Worm (Caenorhabditis elegans) whole organism, young adult: ENCODE results near the gene mcm-6.

Experiments
- B0261.1 ChIP-seq: sonication (generic microtip); optimal IDR thresholded peaks from 2 replicates; lab custom pipeline; 2016; ENCODE audit warnings: mild to moderate bottlenecking, missing genetic modification characterization, moderate library complexity, missing compliant biosample characterization
- F10E7.11 ChIP-seq: sonication (generic microtip); optimal IDR thresholded peaks from 2 replicates; lab custom pipeline; 2017; ENCODE audit warnings: mild to moderate bottlenecking, missing genetic modification characterization, moderate library complexity, missing compliant biosample characterization
- F39B2.1 ChIP-seq: fragments of 200-800 bp; sonication (Bioruptor generic); IDR thresholded peaks from 2 replicates; pipeline ENCODE4 v1.3.6; 2022; ENCODE audit warnings: missing genetic modification reagents, missing genetic modification characterization, missing compliant biosample characterization
- F49E8.2 ChIP-seq: sonication (generic microtip); optimal IDR thresholded peaks from 3 replicates; lab custom pipeline; 2017; ENCODE audit warnings: missing genetic modification characterization, mild to moderate bottlenecking, missing compliant biosample characterization, antibody characterized with exemption, moderate library complexity; ENCODE audit not compliant: insufficient read depth
- F52B5.7 ChIP-seq: sonication (generic microtip); optimal IDR thresholded peaks from 2 replicates; lab custom pipeline; 2016; ENCODE audit warnings: mild to moderate bottlenecking, missing genetic modification characterization, missing compliant biosample characterization
- F57A8.1 ChIP-seq: fragments of 200-800 bp; sonication (Bioruptor generic); optimal IDR thresholded peaks from 2 replicates; lab custom pipeline; 2018; ENCODE audit warnings: mild to moderate bottlenecking, missing genetic modification characterization, moderate library complexity, missing compliant biosample characterization
- K12H6.12 ChIP-seq: fragments of 200-800 bp; sonication (Bioruptor generic); optimal IDR thresholded peaks from 2 replicates; lab custom pipeline; 2018; ENCODE audit warnings: mild to moderate bottlenecking, missing genetic modification characterization, missing compliant biosample characterization
- Y56A3A.18 ChIP-seq: fragments of 200-800 bp; sonication (Bioruptor generic); IDR thresholded peaks from 2 replicates; pipeline ENCODE4 v1.3.6; 2022; ENCODE audit warnings: missing genetic modification reagents, missing genetic modification characterization, missing compliant biosample characterization
- Y95B8A.8 ChIP-seq: fragments of 200-800 bp; sonication (Bioruptor generic); IDR thresholded peaks from 2 replicates; pipeline ENCODE4 v1.3.6; 2022; ENCODE audit warnings: missing genetic modification reagents, missing genetic modification characterization, missing compliant biosample characterization
- ZK185.1 ChIP-seq: sonication (generic microtip); optimal IDR thresholded peaks from 2 replicates; lab custom pipeline; 2016; ENCODE audit warnings: mild to moderate bottlenecking, missing genetic modification characterization, missing compliant biosample characterization; ENCODE audit not compliant: poor library complexity, severe bottlenecking
- aptf-2 ChIP-seq: fragments of 200-800 bp; sonication (Bioruptor generic); conservative IDR thresholded peaks from 2 replicates; pipeline ENCODE4 v1.3.6; 2022; ENCODE audit warnings: missing genetic modification reagents, missing genetic modification characterization, missing compliant biosample characterization
- atf-7 ChIP-seq: sonication (generic microtip); optimal IDR thresholded peaks from 2 replicates; lab custom pipeline; 2017; ENCODE audit warnings: mild to moderate bottlenecking, missing genetic modification characterization, missing compliant biosample characterization
- attf-5 ChIP-seq: fragments of 200-800 bp; sonication (Bioruptor generic); optimal IDR thresholded peaks from 2 replicates; lab custom pipeline; 2018; ENCODE audit warnings: mild to moderate bottlenecking, missing genetic modification characterization, missing compliant biosample characterization
- cebp-2 ChIP-seq: fragments of 200-800 bp; sonication (Bioruptor generic); IDR thresholded peaks from 2 replicates; pipeline ENCODE4 v1.3.6; 2022; ENCODE audit warnings: missing genetic modification characterization, missing compliant biosample characterization
- ceh-100 ChIP-seq: fragments of 200-800 bp; sonication (Bioruptor generic); IDR thresholded peaks from 2 replicates; pipeline ENCODE4 v1.3.6; 2022; ENCODE audit warnings: missing genetic modification reagents, missing genetic modification characterization, missing compliant biosample characterization
- ceh-27 ChIP-seq: fragments of 200-800 bp; sonication (Bioruptor generic); optimal IDR thresholded peaks from 2 replicates; lab custom pipeline; 2018; ENCODE audit warnings: mild to moderate bottlenecking, missing genetic modification characterization, moderate library complexity, missing compliant biosample characterization
- ceh-79 ChIP-seq: sonication (generic microtip); optimal IDR thresholded peaks from 2 replicates; lab custom pipeline; 2017; ENCODE audit warnings: mild to moderate bottlenecking, missing genetic modification characterization, missing compliant biosample characterization
- ceh-91 ChIP-seq: fragments of 200-800 bp; sonication (Bioruptor generic); IDR thresholded peaks from 2 replicates; pipeline ENCODE4 v1.3.6; 2022; ENCODE audit warnings: missing genetic modification reagents, missing genetic modification characterization, missing compliant biosample characterization
- dpl-1 ChIP-seq: fragments of 150-350 bp; optimal IDR thresholded peaks from 2 replicates; lab custom pipeline; 2014; ENCODE audit warnings: missing biosample characterization, missing genetic modification reagents, missing genetic modification characterization
- egl-44 ChIP-seq: fragments of 200-800 bp; sonication (Bioruptor generic); IDR thresholded peaks from 2 replicates; pipeline ENCODE4 v1.3.6; 2022; ENCODE audit warnings: missing genetic modification reagents, missing genetic modification characterization, missing compliant biosample characterization
- egrh-3 ChIP-seq: fragments of 200-800 bp; sonication (Bioruptor generic); IDR thresholded peaks from 2 replicates; pipeline ENCODE4 v1.3.6; 2022; ENCODE audit warnings: missing genetic modification reagents, missing genetic modification characterization, missing compliant biosample characterization
- hlh-12 ChIP-seq: sonication (generic microtip); optimal IDR thresholded peaks from 2 replicates; lab custom pipeline; 2016; ENCODE audit warnings: missing genetic modification characterization, missing compliant biosample characterization
- hmg-20 ChIP-seq: fragments of 200-800 bp; sonication (Bioruptor generic); IDR thresholded peaks from 2 replicates; pipeline ENCODE4 v1.3.6; 2022; ENCODE audit warnings: missing genetic modification reagents, missing genetic modification characterization, missing compliant biosample characterization
- hsf-1 ChIP-seq: fragments of 200-800 bp; sonication (Bioruptor generic); IDR thresholded peaks from 2 replicates; pipeline ENCODE4 v1.3.6; 2022; ENCODE audit warnings: missing genetic modification reagents, missing genetic modification characterization, missing compliant biosample characterization
- lag-1 ChIP-seq: fragments of 200-800 bp; sonication (Bioruptor generic); IDR thresholded peaks from 2 replicates; pipeline ENCODE4 v1.3.6; 2022; ENCODE audit warnings: missing genetic modification reagents, missing genetic modification characterization, missing compliant biosample characterization
- let-526 ChIP-seq: fragments of 200-800 bp; sonication (Bioruptor generic); IDR thresholded peaks from 2 replicates; pipeline ENCODE4 v1.3.6; 2022; ENCODE audit warnings: missing genetic modification reagents, missing genetic modification characterization, missing compliant biosample characterization
- lin-40 ChIP-seq: sonication (generic microtip); optimal IDR thresholded peaks from 2 replicates; lab custom pipeline; 2016; ENCODE audit warnings: missing genetic modification characterization, mild to moderate bottlenecking, missing compliant biosample characterization, missing genotype, missing genetic modification reagents
- lir-1 ChIP-seq: fragments of 200-800 bp; sonication (Bioruptor generic); conservative IDR thresholded peaks from 2 replicates; pipeline ENCODE4 v1.3.6; 2022; ENCODE audit warnings: missing genetic modification reagents, missing genetic modification characterization, missing compliant biosample characterization
- madf-3 ChIP-seq: fragments of 200-800 bp; sonication (Bioruptor generic); IDR thresholded peaks from 2 replicates; pipeline ENCODE4 v1.3.6; 2022; ENCODE audit warnings: missing genetic modification reagents, missing genetic modification characterization, missing compliant biosample characterization
- madf-6 ChIP-seq: fragments of 200-800 bp; sonication (Bioruptor generic); IDR thresholded peaks from 2 replicates; pipeline ENCODE4 v1.3.6; 2022; ENCODE audit warnings: missing genetic modification reagents, missing genetic modification characterization, missing compliant biosample characterization
- madf-8 ChIP-seq: fragments of 200-800 bp; sonication (Bioruptor generic); conservative IDR thresholded peaks from 2 replicates; pipeline ENCODE4 v1.3.6; 2022; ENCODE audit warnings: missing genetic modification reagents, missing genetic modification characterization, missing compliant biosample characterization
- mcd-1 ChIP-seq: fragments of 200-800 bp; sonication (Bioruptor generic); IDR thresholded peaks from 2 replicates; pipeline ENCODE4 v1.3.6; 2022; ENCODE audit warnings: missing genetic modification reagents, missing genetic modification characterization, missing compliant biosample characterization
- mes-4 ChIP-seq: sonication (generic microtip); optimal IDR thresholded peaks from 2 replicates; lab custom pipeline; 2016; ENCODE audit warnings: missing genotype, missing genetic modification characterization, missing compliant biosample characterization
- nfya-2 ChIP-seq: fragments of 200-800 bp; sonication (Bioruptor generic); IDR thresholded peaks from 2 replicates; pipeline ENCODE4 v1.3.6; 2022; ENCODE audit warnings: missing genetic modification reagents, missing genetic modification characterization, missing compliant biosample characterization
- nhr-120 ChIP-seq: fragments of 200-800 bp; sonication (Bioruptor generic); IDR thresholded peaks from 2 replicates; pipeline ENCODE4 v1.3.6; 2022; ENCODE audit warnings: missing genetic modification characterization, missing compliant biosample characterization
- nhr-179 ChIP-seq: sonication (generic microtip); optimal IDR thresholded peaks from 2 replicates; lab custom pipeline; 2016; ENCODE audit warnings: mild to moderate bottlenecking, missing genetic modification characterization, missing compliant biosample characterization
- rcor-1 ChIP-seq: fragments of 200-800 bp; sonication (Bioruptor generic); IDR thresholded peaks from 2 replicates; pipeline ENCODE4 v1.3.6; 2022; ENCODE audit warnings: missing genetic modification reagents, missing genetic modification characterization, missing compliant biosample characterization
- rec-8 ChIP-seq, 2 experiments: sonication (generic microtip); optimal IDR thresholded peaks; 2 replicates each; lab custom pipeline; 2016; ENCODE audit warnings: mild to moderate bottlenecking in 2 of 2, missing genetic modification characterization in 2 of 2, missing genetic modification reagents in 2 of 2, missing genotype in 2 of 2, missing biosample characterization in 1 of 2, missing compliant biosample characterization in 1 of 2, moderate library complexity in 1 of 2
- repo-1 ChIP-seq: sonication (generic microtip); optimal IDR thresholded peaks from 2 replicates; lab custom pipeline; 2017; ENCODE audit warnings: mild to moderate bottlenecking, missing genetic modification characterization, missing compliant biosample characterization
- sdz-38 ChIP-seq: sonication (generic microtip); optimal IDR thresholded peaks from 2 replicates; lab custom pipeline; 2016; ENCODE audit warnings: missing genotype, missing genetic modification characterization, missing compliant biosample characterization
- snpc-1.1 ChIP-seq: sonication (generic microtip); optimal IDR thresholded peaks from 2 replicates; lab custom pipeline; 2017; ENCODE audit warnings: missing genetic modification characterization, mild to moderate bottlenecking, missing compliant biosample characterization, antibody characterized with exemption, moderate library complexity, missing genotype, missing genetic modification reagents; ENCODE audit not compliant: insufficient read depth
- snpc-3.4 ChIP-seq: sonication (generic microtip); optimal IDR thresholded peaks from 2 replicates; lab custom pipeline; 2017; ENCODE audit warnings: missing genetic modification characterization, mild to moderate bottlenecking, missing compliant biosample characterization, antibody characterized with exemption, moderate library complexity, missing genotype, missing genetic modification reagents
- snpc-4 ChIP-seq, 5 experiments: fragments of 150-350 bp in 1 of 5; sonication (generic microtip) in 4 of 5; optimal IDR thresholded peaks; 2 replicates each; lab custom pipeline; 2014 to 2018; ENCODE audit warnings: missing genetic modification characterization in 5 of 5, missing biosample characterization in 3 of 5, antibody characterized with exemption in 2 of 5, mild to moderate bottlenecking in 2 of 5, missing compliant biosample characterization in 2 of 5, missing genotype in 2 of 5, moderate library complexity in 2 of 5, missing genetic modification reagents in 1 of 5
- tbp1 ChIP-seq: fragments of 200-800 bp; sonication (Bioruptor generic); optimal IDR thresholded peaks from 2 replicates; lab custom pipeline; 2018; ENCODE audit warnings: mild to moderate bottlenecking, missing genetic modification characterization, missing compliant biosample characterization
- tbx-9 ChIP-seq: sonication (generic microtip); optimal IDR thresholded peaks from 2 replicates; lab custom pipeline; 2016; ENCODE audit warnings: borderline replicate concordance, missing genetic modification characterization, inconsistent platforms, missing compliant biosample characterization
- tlf-1 ChIP-seq: fragments of 200-800 bp; sonication (Bioruptor generic); optimal IDR thresholded peaks from 2 replicates; lab custom pipeline; 2018; ENCODE audit warnings: mild to moderate bottlenecking, missing genetic modification characterization, missing compliant biosample characterization

mcm-6 gene

DNA sequence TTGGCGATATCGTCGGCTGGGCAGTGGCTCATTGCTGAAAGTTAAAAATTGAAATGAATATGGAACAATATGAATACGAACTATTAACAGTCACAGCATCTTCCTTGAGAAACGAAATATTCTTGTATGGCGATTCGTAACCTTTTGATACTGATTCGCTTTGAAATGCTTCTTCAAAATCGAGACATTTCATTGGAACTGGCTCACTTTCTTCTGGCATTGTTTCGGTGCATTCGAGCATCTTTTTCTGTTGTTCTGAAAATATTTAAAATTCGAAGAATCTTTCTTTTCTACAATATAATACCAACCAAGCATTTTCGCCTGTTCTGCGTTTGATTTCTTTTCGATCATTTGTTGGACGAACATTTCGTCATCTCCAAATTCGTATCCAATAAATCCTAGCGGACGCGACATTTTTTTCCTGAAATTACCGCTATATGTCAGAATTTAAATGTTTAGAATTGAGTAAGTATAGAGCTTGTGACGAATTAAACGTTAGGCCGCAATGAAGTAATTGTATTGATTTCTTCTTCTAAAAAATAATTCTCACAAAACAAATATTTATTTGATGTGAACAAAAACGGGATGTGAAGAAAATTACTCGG lies 30.3 kb downstream of the mcm-6 start, which contains the start of gene lin-52 (continued):
- TF ChIP-seq lag-1 (GFP tag; lab: Robert Waterston, UW) (no peak), mcd-1 (no peak; the same call in 1 of the 2 replicates), ceh-91 (GFP tag; lab: Robert Waterston, UW) (0 out of 2 replicates have a peak, but pooled peaks have one; percentile 36), egl-44 (GFP tag; lab: Robert Waterston, UW) (no peak), hlh-12 (tag; lab: Kevin White, UChicago) (no peak), lin-40 (tag; lab: Kevin White, UChicago) (peak; percentile 24), snpc-4 (GFP tag; optimal IDR thresholded peaks at IDR 0.05; lab: Kevin White, UChicago) (no peak), snpc-4 (tag; optimal IDR thresholded peaks at IDR 0.05; lab: Kevin White, UChicago) (no peak), attf-5 (GFP tag; lab: Kevin White, UChicago) (no peak), rec-8 (tag; optimal IDR thresholded peaks at IDR 0.05; lab: Kevin White, UChicago) (no peak), nhr-120 (GFP tag; lab: Robert Waterston, UW) (0 out of 2 replicates have a peak, but pooled peaks have one; percentile 34), atf-7 (tag; lab: Kevin White, UChicago) (peak; percentile 51), ceh-100 (0 out of 2 replicates have a peak, but pooled peaks have one; percentile 35), dpl-1 (GFP tag; lab: Kevin White, UChicago) (no peak), cebp-2 (GFP tag; lab: Robert Waterston, UW) (no peak), tbx-9 (tag; lab: Kevin White, UChicago) (no peak), let-526 (GFP tag; lab: Robert Waterston, UW) (no peak), tlf-1 (GFP tag; lab: Kevin White, UChicago) (peak; percentile 82), sdz-38 (tag; lab: Kevin White, UChicago) (no peak), F57A8.1 (GFP tag; lab: Kevin White, UChicago) (no peak), lir-1 (GFP tag; lab: Robert Waterston, UW) (no peak), ZK185.1 (tag; lab: Kevin White, UChicago) (peak; percentile 69), nfya-2 (no peak), ceh-27 (GFP tag; lab: Kevin White, UChicago) (no peak), F10E7.11 (tag; lab: Kevin White, UChicago) (no peak), nhr-179 (tag; lab: Kevin White, UChicago) (peak; percentile 32), B0261.1 (tag; lab: Kevin White, UChicago) (no peak), repo-1 (tag; lab: Kevin White, UChicago) (peak; percentile 83), ceh-79 (tag; lab: Kevin White, UChicago) (no peak), Y95B8A.8 (GFP tag; lab: Robert Waterston, UW) (peak; percentile 52; the same call in 1 of the 2 replicates), Y56A3A.18 (GFP tag; lab: Robert Waterston, UW) (peak; percentile 57; the same call in 1 of the 2 replicates), tbp1 (GFP tag; lab: Kevin White, UChicago) (peak; percentile 11), aptf-2 (GFP tag; lab: Robert Waterston, UW) (no peak), snpc-1.1 (tag; lab: Kevin White, UChicago) (no peak), rcor-1 (GFP tag; lab: Robert Waterston, UW) (peak; percentile 18; the same call in 1 of the 2 replicates), K12H6.12 (no peak), madf-6 (GFP tag; lab: Robert Waterston, UW) (peak; percentile 35; the same call in 1 of the 2 replicates), madf-8 (no peak), hmg-20 (GFP tag; lab: Robert Waterston, UW) (no peak), madf-3 (peak; percentile 49; the same call in 1 of the 2 replicates), F52B5.7 (tag; lab: Kevin White, UChicago) (no peak), hsf-1 (peak; percentile 71; the same call in 1 of the 2 replicates), F39B2.1 (0 out of 2 replicates have a peak, but pooled peaks have one; percentile 60), mes-4 (tag; lab: Kevin White, UChicago) (no peak), egrh-3 (no peak), F49E8.2 (tag; lab: Kevin White, UChicago) (no peak), snpc-3.4 (tag; lab: Kevin White, UChicago) (no peak)
